Fruit fly (Drosophila melanogaster): ENCODE measurements around the gene CG11911.
A peak's percentile ranks its signal among the peaks of the same experiment; 100 is the strongest.

CG11911 gene

DNA sequence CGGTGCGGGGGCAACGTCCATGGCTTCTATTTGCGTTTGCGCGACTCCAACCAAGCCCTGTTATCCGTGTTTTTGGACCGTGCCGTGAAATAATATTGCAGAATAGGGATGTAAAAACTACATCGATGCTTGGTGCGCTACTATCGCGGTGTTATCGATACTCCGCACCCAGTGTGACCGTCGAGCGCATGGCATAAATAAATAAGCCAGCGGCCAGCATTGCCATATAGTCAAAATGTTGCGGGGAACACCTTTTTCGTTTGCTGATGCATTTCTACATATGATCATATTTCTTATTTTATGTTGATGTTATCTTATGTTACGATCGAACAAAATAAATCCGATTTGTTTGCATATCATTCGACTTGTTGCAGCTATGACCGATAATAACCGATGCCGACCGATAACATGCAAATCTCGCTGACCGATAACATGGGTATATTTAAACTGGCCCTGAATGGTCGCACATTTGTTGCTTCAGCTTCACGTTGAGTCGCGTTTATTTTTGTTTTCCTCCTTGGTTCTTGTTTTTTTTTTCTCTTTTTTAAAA, 43.9 kb downstream of the CG11911 start, which contains the start of gene smo (continued):
- no peak for TF ChIP-seq btn (GFP tag; optimal IDR thresholded peaks at IDR 0.05)
- TF ChIP-seq br (optimal IDR thresholded peaks at IDR 0.05): no peak
- no peak for TF ChIP-seq CG10274 (GFP tag; optimal IDR thresholded peaks at IDR 0.05)
- peak; percentile 56 for TF ChIP-seq bcd (GFP tag; optimal IDR thresholded peaks at IDR 0.05)
- no peak for TF ChIP-seq gce (GFP tag; IDR thresholded peaks at IDR 0.05)
- TF ChIP-seq tap (tag; optimal IDR thresholded peaks at IDR 0.05): no peak
- peak; percentile 81 for TF ChIP-seq ato (GFP tag; IDR thresholded peaks at IDR 0.05; ENCODE audit: partially characterized antibody)
- no peak for TF ChIP-seq dmrt99B (tag; optimal IDR thresholded peaks at IDR 0.05)
- TF ChIP-seq ci (GFP tag; IDR thresholded peaks at IDR 0.05): no peak
- TF ChIP-seq Hmx (GFP tag; optimal IDR thresholded peaks at IDR 0.05): no peak
- no peak for TF ChIP-seq CG10565 (GFP tag; optimal IDR thresholded peaks at IDR 0.05)
- TF ChIP-seq CG13296 (GFP tag; optimal IDR thresholded peaks at IDR 0.05): no peak
- peak; percentile 90 for TF ChIP-seq CG13287 (GFP tag; IDR thresholded peaks at IDR 0.05; ENCODE audit: partially characterized antibody)
- no peak for TF ChIP-seq ac (GFP tag; optimal IDR thresholded peaks at IDR 0.05)
- TF ChIP-seq CG18619 (GFP tag; optimal IDR thresholded peaks at IDR 0.05): no peak
- TF ChIP-seq prd (optimal IDR thresholded peaks at IDR 0.05): no peak
- 0 out of 3 replicates have a peak, but pooled peaks have one; percentile 23 for TF ChIP-seq prd (GFP tag; IDR thresholded peaks at IDR 0.05)
- peak; percentile 83; the same call in 3 of the 4 replicates for TF ChIP-seq chinmo (GFP tag; IDR thresholded peaks at IDR 0.05; ENCODE audit: partially characterized antibody)
- TF ChIP-seq disco-r (GFP tag; optimal IDR thresholded peaks at IDR 0.05): peak; percentile 34
- no peak for TF ChIP-seq CG11696 (GFP tag; IDR thresholded peaks at IDR 0.05)
- TF ChIP-seq vvl (GFP tag; IDR thresholded peaks at IDR 0.05): peak; percentile 52; the same call in 1 of the 2 replicates
- peak; percentile 24 for TF ChIP-seq CG13624 (GFP tag; optimal IDR thresholded peaks at IDR 0.05)
- TF ChIP-seq Ssrp (tag; optimal IDR thresholded peaks at IDR 0.05): no peak
- TF ChIP-seq YL-1 (GFP tag; optimal IDR thresholded peaks at IDR 0.05): peak; percentile 79
- no peak for TF ChIP-seq HHEX (GFP tag; optimal IDR thresholded peaks at IDR 0.05)
- peak; percentile 54 for TF ChIP-seq CG8944 (GFP tag; optimal IDR thresholded peaks at IDR 0.05)
- peak in 1 of 2 experiments; percentile 2 for TF ChIP-seq Trl (optimal IDR thresholded peaks at IDR 0.05)
- TF ChIP-seq Trl (GFP tag; optimal IDR thresholded peaks at IDR 0.05): peak; percentile 51
- TF ChIP-seq CG5953 (GFP tag; IDR thresholded peaks at IDR 0.05): no peak
- TF ChIP-seq ash1 (GFP tag; optimal IDR thresholded peaks at IDR 0.05): no peak
- TF ChIP-seq eve (GFP tag; optimal IDR thresholded peaks at IDR 0.05): no peak
- no peak for TF ChIP-seq Hey (tag; optimal IDR thresholded peaks at IDR 0.05)
- no peak for TF ChIP-seq CG1024 (GFP tag; IDR thresholded peaks at IDR 0.05)
- TF ChIP-seq CG1647 (GFP tag; optimal IDR thresholded peaks at IDR 0.05): peak; percentile 36
- no peak for TF ChIP-seq CG10321 (GFP tag; IDR thresholded peaks at IDR 0.05)
- TF ChIP-seq CG6683 (GFP tag; optimal IDR thresholded peaks at IDR 0.05): no peak
- peak; percentile 27 for TF ChIP-seq CG11398 (GFP tag; optimal IDR thresholded peaks at IDR 0.05)
- peak; percentile 92 for TF ChIP-seq scrt (GFP tag; optimal IDR thresholded peaks at IDR 0.05)
- TF ChIP-seq CG31388 (GFP tag; optimal IDR thresholded peaks at IDR 0.05): no peak
- TF ChIP-seq vfl (GFP tag; optimal IDR thresholded peaks at IDR 0.05): peak; percentile 3
- peak; percentile 84 for TF ChIP-seq D (optimal IDR thresholded peaks at IDR 0.05)
- TF ChIP-seq D (GFP tag; optimal IDR thresholded peaks at IDR 0.05): no peak
- no peak for TF ChIP-seq esg (GFP tag; conservative IDR thresholded peaks at IDR 0.05)
- no peak for TF ChIP-seq CG2678 (tag; optimal IDR thresholded peaks at IDR 0.05)
- TF ChIP-seq hkb (optimal IDR thresholded peaks at IDR 0.05): peak; percentile 81
- TF ChIP-seq hkb (GFP tag; IDR thresholded peaks at IDR 0.05): no peak
- TF ChIP-seq Sry-β (GFP tag; optimal IDR thresholded peaks at IDR 0.05): no peak
- peak; percentile 73 for TF ChIP-seq nmo (GFP tag; optimal IDR thresholded peaks at IDR 0.05)
- peak; percentile 86 for TF ChIP-seq HLH4C (GFP tag; IDR thresholded peaks at IDR 0.05; ENCODE audit: partially characterized antibody)
- peak; percentile 85 for TF ChIP-seq Ets97D (GFP tag; optimal IDR thresholded peaks at IDR 0.05)
- TF ChIP-seq pita (GFP tag; optimal IDR thresholded peaks at IDR 0.05): no peak
- TF ChIP-seq Jarid2 (GFP tag; optimal IDR thresholded peaks at IDR 0.05): no peak
